Fruit fly (Drosophila melanogaster) whole organism, pupa: ENCODE measurements around the gene CG15356.

Experiments
- CG10348 ChIP-seq: fragments of 200-800 bp; sonication (Bioruptor generic); IDR thresholded peaks from 2 replicates; pipeline ENCODE4 v1.3.6; 2022; ENCODE audit warnings: missing biosample characterization, missing genetic modification characterization
- CG12605 ChIP-seq: fragments of 200-800 bp; sonication (Bioruptor generic); IDR thresholded peaks from 2 replicates; pipeline ENCODE4 v1.3.6; 2022; ENCODE audit warnings: missing biosample characterization, missing genetic modification characterization
- CG13204 ChIP-seq: fragments of 200-800 bp; sonication (Bioruptor generic); optimal IDR thresholded peaks from 2 replicates; lab custom pipeline; 2018; ENCODE audit warnings: missing biosample characterization, mild to moderate bottlenecking, missing genetic modification characterization, moderate library complexity
- CG14655 ChIP-seq: fragments of 200-800 bp; sonication (Bioruptor generic); optimal IDR thresholded peaks from 3 replicates; lab custom pipeline; 2017; ENCODE audit warnings: mild to moderate bottlenecking, missing biosample characterization, missing genetic modification reagents, missing genetic modification characterization
- CG15710 ChIP-seq: fragments of 200-800 bp; sonication (Bioruptor generic); optimal IDR thresholded peaks from 2 replicates; lab custom pipeline; 2018; ENCODE audit warnings: missing biosample characterization, mild to moderate bottlenecking, missing genetic modification characterization, moderate library complexity
- CG17806 ChIP-seq: fragments of 200-800 bp; sonication (Bioruptor generic); optimal IDR thresholded peaks from 2 replicates; lab custom pipeline; 2018; ENCODE audit warnings: missing biosample characterization, mild to moderate bottlenecking, missing genetic modification characterization, moderate library complexity
- CG32121 ChIP-seq: fragments of 200-800 bp; sonication (Bioruptor generic); IDR thresholded peaks from 2 replicates; pipeline ENCODE4 v1.3.6; 2022; ENCODE audit warnings: missing biosample characterization, missing genetic modification characterization
- CG34367 ChIP-seq: fragments of 200-800 bp; sonication (Bioruptor generic); optimal IDR thresholded peaks from 2 replicates; lab custom pipeline; 2018; ENCODE audit warnings: missing biosample characterization, mild to moderate bottlenecking, missing genetic modification characterization
- CG4496 ChIP-seq: fragments of 200-800 bp; sonication (Bioruptor generic); IDR thresholded peaks from 3 replicates; pipeline ENCODE4 v1.3.6; 2022; ENCODE audit warnings: missing biosample characterization, missing genetic modification characterization
- CG8159 ChIP-seq: fragments of 200-800 bp; sonication (Bioruptor generic); optimal IDR thresholded peaks from 3 replicates; lab custom pipeline; 2018; ENCODE audit warnings: missing biosample characterization, mild to moderate bottlenecking, missing genetic modification characterization, moderate library complexity
- CG8301 ChIP-seq: fragments of 200-800 bp; sonication (Bioruptor generic); optimal IDR thresholded peaks from 2 replicates; lab custom pipeline; 2018; ENCODE audit warnings: missing biosample characterization, mild to moderate bottlenecking, missing genetic modification characterization
- CG9948 ChIP-seq: fragments of 200-800 bp; sonication (Bioruptor generic); optimal IDR thresholded peaks from 2 replicates; lab custom pipeline; 2018; ENCODE audit warnings: missing biosample characterization, mild to moderate bottlenecking, missing genetic modification characterization, moderate library complexity
- D1 ChIP-seq: fragments of 200-800 bp; sonication (Bioruptor generic); optimal IDR thresholded peaks from 2 replicates; lab custom pipeline; 2018; ENCODE audit warnings: missing biosample characterization, mild to moderate bottlenecking, missing genetic modification characterization, moderate library complexity
- EcR ChIP-seq: fragments of 200-800 bp; sonication (Bioruptor generic); optimal IDR thresholded peaks from 3 replicates; lab custom pipeline; 2019; ENCODE audit warnings: missing biosample characterization, missing genetic modification characterization, mild to moderate bottlenecking, moderate library complexity, missing genetic modification reagents
- Ets98B ChIP-seq: fragments of 200-800 bp; sonication (Bioruptor generic); IDR thresholded peaks from 2 replicates; pipeline ENCODE4 v1.3.6; 2022; ENCODE audit warnings: missing biosample characterization, missing genetic modification characterization
- Pif1A ChIP-seq: fragments of 200-800 bp; sonication (Bioruptor generic); optimal IDR thresholded peaks from 3 replicates; lab custom pipeline; 2016; ENCODE audit warnings: missing biosample characterization, missing genetic modification characterization
- Pif1B ChIP-seq: fragments of 200-800 bp; sonication (Bioruptor generic); optimal IDR thresholded peaks from 3 replicates; lab custom pipeline; 2016; ENCODE audit warnings: missing biosample characterization, missing genetic modification characterization
- Snoo ChIP-seq: fragments of 200-800 bp; sonication (Bioruptor generic); optimal IDR thresholded peaks from 3 replicates; lab custom pipeline; 2017; ENCODE audit warnings: missing biosample characterization, mild to moderate bottlenecking, missing genetic modification characterization, inconsistent platforms
- fd96Ca ChIP-seq: fragments of 200-800 bp; sonication (Bioruptor generic); IDR thresholded peaks from 3 replicates; pipeline ENCODE4 v1.3.6; 2022; ENCODE audit warnings: missing biosample characterization, missing genetic modification characterization
- gl ChIP-seq: fragments of 200-800 bp; sonication (Bioruptor generic); optimal IDR thresholded peaks from 2 replicates; lab custom pipeline; 2018; ENCODE audit warnings: missing biosample characterization, mild to moderate bottlenecking, missing genetic modification characterization
- rn ChIP-seq: fragments of 200-800 bp; sonication (Bioruptor generic); IDR thresholded peaks from 2 replicates; pipeline ENCODE4 v1.3.6; 2022; ENCODE audit warnings: missing biosample characterization, missing genetic modification characterization

Gene CG15356

dm6 chr2L:1992060-1992459 lies 11.5 kb upstream of the CG15356 start, which contains the start of gene Obp22a:
Gene Obp22a (minus strand): TSS chr2L:1992160.
- TF ChIP-seq CG8159 (tag; lab: Kevin White, UChicago) (no peak), CG17806 (no peak), Snoo (no peak), CG34367 (tag; lab: Kevin White, UChicago) (no peak), CG4496 (no peak), Pif1B (no peak), CG10348 (GFP tag; lab: Robert Waterston, UW) (no peak), CG14655 (GFP tag; lab: Kevin White, UChicago) (no peak), Pif1A (GFP tag; lab: Kevin White, UChicago) (no peak), CG32121 (no peak), CG15710 (tag; lab: Kevin White, UChicago) (no peak), EcR (no peak), gl (no peak), rn (GFP tag; lab: Robert Waterston, UW) (no peak), CG9948 (tag; lab: Kevin White, UChicago) (no peak), CG12605 (GFP tag; lab: Robert Waterston, UW) (no peak), Ets98B (no peak)

dm6 chr2L:1989278-1989918 lies 8.8 kb upstream of the CG15356 start:
- TF ChIP-seq CG8301 (tag; lab: Kevin White, UChicago), result no peak
- TF ChIP-seq Pif1A (GFP tag; lab: Kevin White, UChicago), result no peak
- TF ChIP-seq EcR, result peak; percentile 57
- TF ChIP-seq CG12605 (GFP tag; lab: Robert Waterston, UW), result 0 out of 2 replicates have a peak, but pooled peaks have one; percentile 14

- TF ChIP-seq CG12605 (GFP tag; lab: Robert Waterston, UW), result 0 out of 2 replicates have a peak, but pooled peaks have one; percentile 33
- no peak for TF ChIP-seq CG8159 (tag; lab: Kevin White, UChicago)
Measured at dm6 chr2L:1988192-1988561, 7.6 kb upstream of the CG15356 start, which contains the start of gene Npc2a. Gene Npc2a (plus strand): TSS chr2L:1988290.

- no peak for TF ChIP-seq D1 (tag; lab: Kevin White, UChicago)
- no peak for TF ChIP-seq fd96Ca (GFP tag; lab: Robert Waterston, UW)
- peak; percentile 34 for TF ChIP-seq CG14655 (GFP tag; lab: Kevin White, UChicago)
- TF ChIP-seq Pif1B, result peak; percentile 9
- TF ChIP-seq CG15710 (tag; lab: Kevin White, UChicago), result peak; percentile 34
- TF ChIP-seq rn (GFP tag; lab: Robert Waterston, UW), result no peak
- TF ChIP-seq CG32121, result peak; percentile 48; the same call in 1 of the 2 replicates
- TF ChIP-seq CG4496, result peak; percentile 64; the same call in 2 of the 3 replicates
- peak; percentile 86 for TF ChIP-seq EcR
- TF ChIP-seq CG10348 (GFP tag; lab: Robert Waterston, UW), result 0 out of 2 replicates have a peak, but pooled peaks have one; percentile 12
- peak; percentile 33 for TF ChIP-seq gl
- no peak for TF ChIP-seq Snoo
- TF ChIP-seq CG8159 (tag; lab: Kevin White, UChicago), result no peak
- no peak for TF ChIP-seq CG13204 (GFP tag; lab: Kevin White, UChicago)
Measured at dm6 chr2L:1987434-1988191, 7.1 kb upstream of the CG15356 start, which contains the start of gene Got2. Gene Got2 (minus strand): TSS chr2L:1987758.

- TF ChIP-seq CG9948 (tag; lab: Kevin White, UChicago) (peak; percentile 1), CG32121 (no peak; the same call in 1 of the 2 replicates), CG10348 (GFP tag; lab: Robert Waterston, UW) (no peak), EcR (no peak), gl (no peak), CG8301 (tag; lab: Kevin White, UChicago) (peak; percentile 43), CG15710 (tag; lab: Kevin White, UChicago) (peak; percentile 40), CG8159 (tag; lab: Kevin White, UChicago) (peak; percentile 63), rn (GFP tag; lab: Robert Waterston, UW) (no peak), CG34367 (tag; lab: Kevin White, UChicago) (peak; percentile 8), fd96Ca (GFP tag; lab: Robert Waterston, UW) (peak; percentile 30; the same call in 1 of the 3 replicates), CG17806 (peak; percentile 32), CG4496 (peak; percentile 70; the same call in 2 of the 3 replicates), CG12605 (GFP tag; lab: Robert Waterston, UW) (no peak), CG14655 (GFP tag; lab: Kevin White, UChicago) (no peak), Pif1A (GFP tag; lab: Kevin White, UChicago) (no peak), CG13204 (GFP tag; lab: Kevin White, UChicago) (no peak), Ets98B (peak; percentile 59; the same call in 1 of the 2 replicates), Snoo (peak; percentile 49), Pif1B (no peak), D1 (tag; lab: Kevin White, UChicago) (no peak)
Measured at dm6 chr2L:1986343-1987280, 6.1 kb upstream of the CG15356 start.
